Fruit fly (Drosophila melanogaster): ENCODE measurements around the gene bip1.

Gene bip1

DNA sequence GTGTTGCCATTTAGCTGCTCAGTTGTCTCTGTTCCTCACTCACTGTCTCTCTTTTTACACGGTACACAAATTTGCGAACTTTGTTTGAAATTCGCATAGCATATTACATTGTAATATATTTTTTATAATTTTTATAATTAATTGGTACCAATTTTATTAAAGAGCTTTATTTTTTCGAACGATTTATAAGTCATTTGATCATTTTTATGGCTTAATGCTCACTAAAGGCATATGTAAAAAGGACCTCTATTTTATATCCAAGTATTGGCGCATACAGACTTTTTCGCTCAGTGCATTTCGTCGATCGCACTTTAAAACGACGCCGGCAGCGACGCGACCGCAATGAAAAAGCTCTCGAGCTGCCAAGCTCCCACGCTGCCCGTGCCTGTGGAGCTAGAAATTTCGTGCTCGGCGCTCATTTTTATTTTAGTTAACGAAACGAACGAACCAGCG lies 37.6 kb upstream of the bip1 start (continued):
- TF ChIP-seq twi (tag; optimal IDR thresholded peaks at IDR 0.05) (no peak), kah (GFP tag; optimal IDR thresholded peaks at IDR 0.05) (peak; percentile 81), vnd (GFP tag; IDR thresholded peaks at IDR 0.05; ENCODE audit: partially characterized antibody) (no peak), run (tag; optimal IDR thresholded peaks at IDR 0.05) (peak; percentile 92), bsh (GFP tag; optimal IDR thresholded peaks at IDR 0.05) (peak; percentile 74 to 78), CG18262 (tag; optimal IDR thresholded peaks at IDR 0.05) (peak; percentile 85), NfI (GFP tag; optimal IDR thresholded peaks at IDR 0.05) (peak; percentile 97), CG7271 (tag; optimal IDR thresholded peaks at IDR 0.05) (no peak), Doc3 (GFP tag; IDR thresholded peaks at IDR 0.05; ENCODE audit: partially characterized antibody) (no peak), CG34376 (GFP tag; optimal IDR thresholded peaks at IDR 0.05) (peak; percentile 94), usp (GFP tag; optimal IDR thresholded peaks at IDR 0.05) (no peak), CG9932 (GFP tag; IDR thresholded peaks at IDR 0.05) (peak; percentile 98), CG13296 (GFP tag; optimal IDR thresholded peaks at IDR 0.05) (peak; percentile 97), Oaz (GFP tag; IDR thresholded peaks at IDR 0.05) (peak; percentile 92), CG8478 (optimal IDR thresholded peaks at IDR 0.05) (no peak), CG11723 (GFP tag; optimal IDR thresholded peaks at IDR 0.05) (peak; percentile 92), ci (GFP tag; IDR thresholded peaks at IDR 0.05) (peak; percentile 83), Oli (tag; optimal IDR thresholded peaks at IDR 0.05) (peak; percentile 95), CG13287 (GFP tag; IDR thresholded peaks at IDR 0.05; ENCODE audit: partially characterized antibody) (no peak), CG14965 (GFP tag; optimal IDR thresholded peaks at IDR 0.05; ENCODE audit: borderline replicate concordance) (peak; percentile 7), Jarid2 (GFP tag; optimal IDR thresholded peaks at IDR 0.05) (peak; percentile 81), Pdp1 (GFP tag; optimal IDR thresholded peaks at IDR 0.05) (peak; percentile 78 to 88), CG17802 (tag; optimal IDR thresholded peaks at IDR 0.05) (peak; percentile 55), da (GFP tag; optimal IDR thresholded peaks at IDR 0.05) (peak; percentile 47), bcd (GFP tag; optimal IDR thresholded peaks at IDR 0.05) (peak; percentile 97), gsb-n (tag; optimal IDR thresholded peaks at IDR 0.05) (peak; percentile 61), Bteb2 (GFP tag; optimal IDR thresholded peaks at IDR 0.05) (peak; percentile 88), bbx (GFP tag; IDR thresholded peaks at IDR 0.05; ENCODE audit: partially characterized antibody) (no peak; the same call in 1 of the 2 replicates), pzg (GFP tag; optimal IDR thresholded peaks at IDR 0.05) (peak; percentile 7), CG14860 (GFP tag; IDR thresholded peaks at IDR 0.05; ENCODE audit: partially characterized antibody) (no peak), B-H2 (GFP tag; optimal IDR thresholded peaks at IDR 0.05) (peak; percentile 97), Ada2b (GFP tag; IDR thresholded peaks at IDR 0.05) (peak; percentile 94), CG4404 (GFP tag; IDR thresholded peaks at IDR 0.05) (peak; percentile 88), peb (GFP tag; IDR thresholded peaks at IDR 0.05) (peak; percentile 79), Hey (tag; optimal IDR thresholded peaks at IDR 0.05) (peak; percentile 67), hkb (optimal IDR thresholded peaks at IDR 0.05) (no peak), hkb (GFP tag; IDR thresholded peaks at IDR 0.05) (peak; percentile 96), unc-4 (GFP tag; IDR thresholded peaks at IDR 0.05; ENCODE audit: partially characterized antibody) (no peak), dmrt99B (tag; optimal IDR thresholded peaks at IDR 0.05) (peak; percentile 96), CG10267 (tag; optimal IDR thresholded peaks at IDR 0.05) (peak; percentile 76), pan (optimal IDR thresholded peaks at IDR 0.05) (no peak), pan (GFP tag; optimal IDR thresholded peaks at IDR 0.05 in 1 of 2, IDR thresholded peaks at IDR 0.05 in 1 of 2) (peak in 1 of 2 experiments; percentile 94), Fer3 (tag; optimal IDR thresholded peaks at IDR 0.05) (peak; percentile 98), Ets97D (GFP tag; optimal IDR thresholded peaks at IDR 0.05) (peak; percentile 53), Nf-YC (tag; optimal IDR thresholded peaks at IDR 0.05) (peak; percentile 88), CG10147 (GFP tag; optimal IDR thresholded peaks at IDR 0.05) (peak; percentile 98), CG11093 (GFP tag; IDR thresholded peaks at IDR 0.05) (peak; percentile 90), CG7786 (GFP tag; optimal IDR thresholded peaks at IDR 0.05) (peak; percentile 81), Fer1 (GFP tag; optimal IDR thresholded peaks at IDR 0.05) (peak; percentile 99), zf30C (GFP tag; optimal IDR thresholded peaks at IDR 0.05) (peak; percentile 92)
